Worm (Caenorhabditis elegans) whole organism, late embryonic: ENCODE results near the gene C29A12.6.

Experiments
- ceh-2 ChIP-seq: sonication (generic microtip); optimal IDR thresholded peaks from 2 replicates; lab custom pipeline; 2016; ENCODE audit warnings: missing genotype, missing genetic modification characterization, missing compliant biosample characterization
- gmeb-2 ChIP-seq: sonication (generic microtip); optimal IDR thresholded peaks from 2 replicates; lab custom pipeline; 2016; ENCODE audit warnings: missing genetic modification characterization, inconsistent platforms, missing compliant biosample characterization
- syd-9 ChIP-seq: sonication (generic microtip); optimal IDR thresholded peaks from 2 replicates; lab custom pipeline; 2016; ENCODE audit warnings: mild to moderate bottlenecking, missing genetic modification characterization, moderate library complexity, missing compliant biosample characterization

DNA sequence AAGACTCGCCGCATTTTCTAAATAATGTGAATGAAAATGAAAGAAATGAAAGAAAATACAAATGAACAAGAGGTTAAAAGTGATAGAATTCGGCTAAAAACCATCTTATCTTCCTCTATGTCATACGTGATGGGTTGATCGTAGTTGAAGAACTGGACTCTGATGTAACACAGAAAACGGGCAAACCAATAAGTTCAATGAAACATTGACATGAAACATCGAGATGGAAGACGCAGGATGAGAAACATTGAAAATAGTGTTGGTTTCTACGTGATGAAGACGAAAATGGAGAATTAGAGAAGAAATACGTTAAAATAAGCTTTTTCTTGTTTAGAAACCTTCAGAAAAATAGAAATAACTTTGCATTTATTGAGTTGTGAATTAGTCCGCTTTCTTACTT, 44.0 kb downstream of the C29A12.6 start, which contains the start of gene F32D8.12:
- TF ChIP-seq ceh-2 (tag; lab: Kevin White, UChicago) (no peak), gmeb-2 (tag; lab: Kevin White, UChicago) (no peak), syd-9 (no peak)
